Fruit fly (Drosophila melanogaster) whole organism, embryonic: Measurements from ENCODE around the gene CG1463.

Experiments
- Blimp-1 ChIP-seq: fragments of 200-800 bp; sonication (Bioruptor generic); optimal IDR thresholded peaks from 3 replicates; lab custom pipeline; 2018; ENCODE audit warnings: missing biosample characterization, missing genetic modification characterization, mild to moderate bottlenecking, moderate library complexity, missing genetic modification reagents
- CG10267 ChIP-seq: fragments of 200-800 bp; sonication (Bioruptor generic); optimal IDR thresholded peaks from 2 replicates; lab custom pipeline; 2018; ENCODE audit warnings: missing biosample characterization, mild to moderate bottlenecking, missing genetic modification characterization, moderate library complexity
- CG10979 ChIP-seq: fragments of 200-800 bp; sonication (Bioruptor generic); optimal IDR thresholded peaks from 2 replicates; lab custom pipeline; 2018; ENCODE audit warnings: missing biosample characterization, mild to moderate bottlenecking, missing genetic modification characterization, moderate library complexity
- CG11398 ChIP-seq: fragments of 200-800 bp; sonication (Bioruptor generic); optimal IDR thresholded peaks from 2 replicates; lab custom pipeline; 2016; ENCODE audit warnings: missing biosample characterization, missing genetic modification characterization
- CG11560 ChIP-seq: fragments of 200-800 bp; sonication (Bioruptor generic); IDR thresholded peaks from 3 replicates; pipeline ENCODE4 v1.3.6; 2022; ENCODE audit warnings: missing biosample characterization, missing genetic modification characterization
- CG11695 ChIP-seq: fragments of 200-800 bp; sonication (Bioruptor generic); IDR thresholded peaks from 3 replicates; pipeline ENCODE4 v1.3.6; 2022; ENCODE audit warnings: missing biosample characterization, missing genetic modification characterization
- CG12299 ChIP-seq: fragments of 200-800 bp; sonication (Bioruptor generic); optimal IDR thresholded peaks from 2 replicates; lab custom pipeline; 2018; ENCODE audit warnings: missing biosample characterization, mild to moderate bottlenecking, missing genetic modification characterization
- CG14710 ChIP-seq: fragments of 200-800 bp; sonication (Bioruptor generic); optimal IDR thresholded peaks from 3 replicates; lab custom pipeline; 2019; ENCODE audit warnings: missing biosample characterization, mild to moderate bottlenecking, missing genetic modification characterization, moderate library complexity
- CG16813 ChIP-seq: fragments of 200-800 bp; sonication (Bioruptor generic); IDR thresholded peaks from 3 replicates; pipeline ENCODE4 v1.3.6; 2022; ENCODE audit warnings: missing biosample characterization, missing genetic modification characterization; ENCODE audit not compliant: partially characterized antibody
- CG18476 ChIP-seq: fragments of 200-800 bp; sonication (Bioruptor generic); optimal IDR thresholded peaks from 2 replicates; lab custom pipeline; 2016; ENCODE audit warnings: missing biosample characterization, mild to moderate bottlenecking, missing genetic modification characterization
- CG32767 ChIP-seq: fragments of 200-800 bp; sonication (Bioruptor generic); IDR thresholded peaks from 2 replicates; pipeline ENCODE4 v1.3.6; 2022; ENCODE audit warnings: missing biosample characterization, missing genetic modification characterization
- CG32772 ChIP-seq: fragments of 200-800 bp; sonication (Bioruptor generic); IDR thresholded peaks from 2 replicates; pipeline ENCODE4 v1.3.6; 2022; ENCODE audit warnings: missing biosample characterization, missing genetic modification characterization
- CG34376 ChIP-seq: fragments of 200-800 bp; sonication (Bioruptor generic); optimal IDR thresholded peaks from 2 replicates; lab custom pipeline; 2018; ENCODE audit warnings: missing biosample characterization, mild to moderate bottlenecking, missing genetic modification characterization
- CG4360 ChIP-seq: fragments of 200-800 bp; sonication (Bioruptor generic); IDR thresholded peaks from 2 replicates; pipeline ENCODE4 v1.3.6; 2022; ENCODE audit warnings: missing biosample characterization, missing genetic modification characterization
- CG4617 ChIP-seq: fragments of 200-800 bp; sonication (Bioruptor generic); optimal IDR thresholded peaks from 3 replicates; lab custom pipeline; 2016; ENCODE audit warnings: missing biosample characterization, missing genetic modification characterization, borderline replicate concordance
- CG4820 ChIP-seq: fragments of 200-800 bp; sonication (Bioruptor generic); optimal IDR thresholded peaks from 3 replicates; lab custom pipeline; 2016; ENCODE audit warnings: missing biosample characterization, missing genetic modification characterization
- CG7745 ChIP-seq: fragments of 200-800 bp; sonication (Bioruptor generic); optimal IDR thresholded peaks from 2 replicates; lab custom pipeline; 2018; ENCODE audit warnings: missing biosample characterization, mild to moderate bottlenecking, missing genetic modification characterization, moderate library complexity
- CG7786 ChIP-seq: fragments of 200-800 bp; sonication (Bioruptor generic); optimal IDR thresholded peaks from 2 replicates; lab custom pipeline; 2016; ENCODE audit warnings: missing biosample characterization, missing genetic modification characterization
- CG8388 ChIP-seq: fragments of 200-800 bp; sonication (Bioruptor generic); optimal IDR thresholded peaks from 2 replicates; lab custom pipeline; 2019; ENCODE audit warnings: missing biosample characterization, mild to moderate bottlenecking, missing genetic modification characterization, moderate library complexity
- CG8478 ChIP-seq: fragments of >200 bp; optimal IDR thresholded peaks from 2 replicates; lab custom pipeline; 2018
- CG8924 ChIP-seq: fragments of 200-800 bp; optimal IDR thresholded peaks from 3 replicates; lab custom pipeline; 2019; ENCODE audit warnings: missing biosample characterization, mild to moderate bottlenecking, missing genetic modification characterization, moderate library complexity
- CrebB ChIP-seq: fragments of 200-800 bp; sonication (Bioruptor generic); optimal IDR thresholded peaks from 3 replicates; lab custom pipeline; 2018; ENCODE audit warnings: missing biosample characterization, mild to moderate bottlenecking, missing genetic modification characterization
- Fer3 ChIP-seq: fragments of 200-800 bp; sonication (Bioruptor generic); optimal IDR thresholded peaks from 2 replicates; lab custom pipeline; 2018; ENCODE audit warnings: missing biosample characterization, mild to moderate bottlenecking, missing genetic modification characterization, moderate library complexity
- H2.0 ChIP-seq: fragments of 200-800 bp; sonication (Bioruptor generic); IDR thresholded peaks from 2 replicates; pipeline ENCODE4 v1.3.6; 2022; ENCODE audit warnings: missing biosample characterization, missing genetic modification characterization
- Jarid2 ChIP-seq: fragments of 200-800 bp; sonication (Bioruptor generic); optimal IDR thresholded peaks from 3 replicates; lab custom pipeline; 2017; ENCODE audit warnings: mild to moderate bottlenecking, missing biosample characterization, missing genetic modification reagents, missing genetic modification characterization
- MBD-R2 ChIP-seq: fragments of 200-800 bp; sonication (Bioruptor generic); IDR thresholded peaks from 2 replicates; pipeline ENCODE4 v1.3.6; 2022; ENCODE audit warnings: missing biosample characterization, missing genetic modification characterization
- Mad ChIP-seq: fragments of 200-800 bp; sonication (Bioruptor generic); optimal IDR thresholded peaks from 2 replicates; lab custom pipeline; 2016; ENCODE audit warnings: missing biosample characterization, missing genetic modification characterization
- Nf-YA ChIP-seq: fragments of 200-800 bp; sonication (Bioruptor generic); IDR thresholded peaks from 2 replicates; pipeline ENCODE4 v1.3.6; 2022; ENCODE audit warnings: missing biosample characterization, missing genetic modification characterization
- Nf-YB ChIP-seq: fragments of 200-800 bp; sonication (Bioruptor generic); optimal IDR thresholded peaks from 3 replicates; lab custom pipeline; 2019; ENCODE audit warnings: missing biosample characterization, mild to moderate bottlenecking, missing genetic modification characterization, moderate library complexity
- NfI ChIP-seq: fragments of 200-800 bp; sonication (Bioruptor generic); optimal IDR thresholded peaks from 3 replicates; lab custom pipeline; 2018; ENCODE audit warnings: missing biosample characterization, mild to moderate bottlenecking, missing genetic modification characterization, moderate library complexity
- Sry-β ChIP-seq: fragments of 200-800 bp; sonication (Bioruptor generic); optimal IDR thresholded peaks from 2 replicates; lab custom pipeline; 2018; ENCODE audit warnings: missing biosample characterization, mild to moderate bottlenecking, missing genetic modification characterization, moderate library complexity
- br ChIP-seq: fragments of >200 bp; optimal IDR thresholded peaks from 2 replicates; lab custom pipeline; 2017
- cas ChIP-seq: fragments of 200-800 bp; sonication (Bioruptor generic); IDR thresholded peaks from 2 replicates; pipeline ENCODE4 v1.3.6; 2022; ENCODE audit warnings: missing biosample characterization, missing genetic modification characterization
- crp ChIP-seq, 2 experiments: fragments of 200-800 bp; sonication (Bioruptor generic); optimal IDR thresholded peaks; 2 replicates in 1 of 2; 3 replicates in 1 of 2; lab custom pipeline; 2017; ENCODE audit warnings: missing biosample characterization in 2 of 2, missing genetic modification characterization in 2 of 2, mild to moderate bottlenecking in 1 of 2, moderate library complexity in 1 of 2
- danr ChIP-seq: fragments of 200-800 bp; sonication (Bioruptor generic); IDR thresholded peaks from 2 replicates; pipeline ENCODE4 v1.3.6; 2022; ENCODE audit warnings: missing biosample characterization, missing genetic modification characterization
- dimm ChIP-seq: fragments of 200-800 bp; sonication (Bioruptor generic); IDR thresholded peaks from 2 replicates; pipeline ENCODE4 v1.3.6; 2022; ENCODE audit warnings: missing biosample characterization, missing genetic modification characterization
- ewg ChIP-seq: fragments of 200-800 bp; sonication (Bioruptor generic); optimal IDR thresholded peaks from 3 replicates; lab custom pipeline; 2017; ENCODE audit warnings: mild to moderate bottlenecking, missing biosample characterization, missing genetic modification reagents, missing genetic modification characterization
- eyg ChIP-seq: fragments of 200-800 bp; sonication (Bioruptor generic); optimal IDR thresholded peaks from 3 replicates; lab custom pipeline; 2016; ENCODE audit warnings: missing biosample characterization, missing genetic modification characterization
- fd96Cb ChIP-seq: fragments of 200-800 bp; sonication (Bioruptor generic); optimal IDR thresholded peaks from 2 replicates; lab custom pipeline; 2018; ENCODE audit warnings: missing biosample characterization, mild to moderate bottlenecking, missing genetic modification characterization, moderate library complexity
- gt ChIP-seq: fragments of 200-800 bp; sonication (Bioruptor generic); IDR thresholded peaks from 2 replicates; pipeline ENCODE4 v1.3.6; 2022; ENCODE audit warnings: missing biosample characterization, missing genetic modification characterization
- odd ChIP-seq: fragments of 200-800 bp; sonication (Bioruptor generic); optimal IDR thresholded peaks from 2 replicates; lab custom pipeline; 2017; ENCODE audit warnings: missing biosample characterization, mild to moderate bottlenecking, missing genetic modification characterization
- psq ChIP-seq: fragments of 200-800 bp; sonication (Bioruptor generic); optimal IDR thresholded peaks from 2 replicates; lab custom pipeline; 2017; ENCODE audit warnings: missing biosample characterization, missing genetic modification characterization
- repo ChIP-seq: fragments of 200-800 bp; sonication (Bioruptor generic); optimal IDR thresholded peaks from 2 replicates; lab custom pipeline; 2016; ENCODE audit warnings: missing biosample characterization, missing genetic modification characterization
- rib ChIP-seq: fragments of 200-800 bp; sonication (Bioruptor generic); IDR thresholded peaks from 2 replicates; pipeline ENCODE4 v1.3.6; 2022; ENCODE audit warnings: missing biosample characterization, missing genetic modification characterization
- salm ChIP-seq: fragments of 200-800 bp; sonication (Bioruptor generic); optimal IDR thresholded peaks from 2 replicates; lab custom pipeline; 2018; ENCODE audit warnings: missing biosample characterization, mild to moderate bottlenecking, missing genetic modification characterization
- sc ChIP-seq, 3 experiments: fragments of >200 bp in 2 of 3; fragments of 200-800 bp in 1 of 3; sonication (Bioruptor generic) in 1 of 3; optimal IDR thresholded peaks; 2 replicates in 2 of 3; 3 replicates in 1 of 3; lab custom pipeline; 2017; ENCODE audit warnings: mild to moderate bottlenecking in 1 of 3, missing biosample characterization in 1 of 3, missing genetic modification characterization in 1 of 3, missing genetic modification reagents in 1 of 3
- sisA ChIP-seq: fragments of 200-800 bp; sonication (Bioruptor generic); IDR thresholded peaks from 2 replicates; pipeline ENCODE4 v1.3.6; 2022; ENCODE audit warnings: missing biosample characterization, missing genetic modification characterization
- tup ChIP-seq: fragments of 200-800 bp; sonication (Bioruptor generic); optimal IDR thresholded peaks from 2 replicates; lab custom pipeline; 2016; ENCODE audit warnings: missing biosample characterization, mild to moderate bottlenecking, missing genetic modification characterization, moderate library complexity
- zen ChIP-seq: fragments of 200-800 bp; sonication (Bioruptor generic); optimal IDR thresholded peaks from 3 replicates; lab custom pipeline; 2018; ENCODE audit warnings: missing biosample characterization, mild to moderate bottlenecking, missing genetic modification characterization, moderate library complexity
- zf30C ChIP-seq: fragments of 200-800 bp; sonication (Bioruptor generic); optimal IDR thresholded peaks from 3 replicates; lab custom pipeline; 2018; ENCODE audit warnings: missing biosample characterization, mild to moderate bottlenecking, missing genetic modification characterization

CG1463 gene

DNA sequence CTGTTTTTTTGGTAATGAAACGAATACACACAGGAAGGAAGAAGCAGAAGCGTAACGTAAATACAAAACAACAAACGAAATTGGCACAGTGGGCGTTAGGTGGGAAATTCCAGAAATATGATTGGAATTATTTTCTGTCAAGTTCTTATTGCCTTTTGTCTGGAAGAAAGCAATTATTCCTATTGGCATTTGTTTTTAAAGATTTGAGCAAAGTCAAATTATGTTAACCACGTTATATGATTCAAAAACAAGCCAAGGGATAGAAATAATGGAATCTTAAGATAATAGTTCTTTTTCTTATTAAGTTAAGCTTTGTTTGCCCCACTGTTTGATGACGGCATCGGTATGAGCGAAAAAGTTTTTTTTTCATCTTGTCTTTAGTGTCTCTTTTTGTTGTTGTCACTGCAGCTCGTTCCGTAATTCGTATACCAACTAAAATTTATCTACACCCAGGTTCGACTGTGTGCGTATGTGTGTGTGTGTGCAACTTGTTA is 31.9 kb downstream of the CG1463 start (continued):
- TF ChIP-seq CG12299 = peak; percentile 92
- peak; percentile 93 for TF ChIP-seq CG18476 (GFP tag; lab: Kevin White, UChicago)
- peak; percentile 92 for TF ChIP-seq repo
- TF ChIP-seq danr (GFP tag; lab: Robert Waterston, UW) = peak; percentile 92
- peak; percentile 86 for TF ChIP-seq Nf-YA (GFP tag; lab: Robert Waterston, UW)
- TF ChIP-seq Jarid2 (GFP tag; lab: Kevin White, UChicago) = peak; percentile 79
- peak; percentile 72 for TF ChIP-seq dimm (GFP tag; lab: Robert Waterston, UW)
- peak; percentile 61 for TF ChIP-seq gt (GFP tag; lab: Robert Waterston, UW)
- peak; percentile 86 for TF ChIP-seq CG10267
- TF ChIP-seq tup (GFP tag; lab: Kevin White, UChicago) = peak; percentile 80
- TF ChIP-seq cas = peak; percentile 83
- peak; percentile 72 for TF ChIP-seq ewg (GFP tag; lab: Kevin White, UChicago)
- TF ChIP-seq CG8388 (GFP tag; lab: Kevin White, UChicago) = peak; percentile 92
- TF ChIP-seq crp (GFP tag; optimal IDR thresholded peaks at IDR 0.05; lab: Kevin White, UChicago) = peak in 1 of 2 experiments; percentile 59
- TF ChIP-seq rib (GFP tag; lab: Robert Waterston, UW) = peak; percentile 76; the same call in 1 of the 2 replicates
- peak; percentile 95 for TF ChIP-seq eyg
- peak; percentile 82; the same call in 2 of the 3 replicates for TF ChIP-seq CG11560 (tag; lab: Robert Waterston, UW)
- peak; percentile 91 for TF ChIP-seq CG32772
- TF ChIP-seq psq = peak; percentile 49
- peak; percentile 43; the same call in 1 of the 2 replicates for TF ChIP-seq CG4360 (GFP tag; lab: Robert Waterston, UW)
- TF ChIP-seq Sry-β (GFP tag; lab: Kevin White, UChicago) = peak; percentile 29
- peak; percentile 77 for TF ChIP-seq MBD-R2 (GFP tag; lab: Robert Waterston, UW)
- TF ChIP-seq odd (GFP tag; lab: Kevin White, UChicago) = peak; percentile 93
- no peak for TF ChIP-seq CG16813 (GFP tag; lab: Robert Waterston, UW)
- peak; percentile 93 for TF ChIP-seq CG34376
- peak; percentile 89 for TF ChIP-seq CrebB (tag; lab: Kevin White, UChicago)
- peak; percentile 96 for TF ChIP-seq fd96Cb (tag; lab: Kevin White, UChicago)
- TF ChIP-seq br (lab: Kevin White, UChicago) = no peak
- peak; percentile 81 for TF ChIP-seq CG32767 (GFP tag; lab: Robert Waterston, UW)
- peak; percentile 88 for TF ChIP-seq Blimp-1 (GFP tag; lab: Kevin White, UChicago)
- TF ChIP-seq Nf-YB = peak; percentile 81
- TF ChIP-seq CG8924 (tag; lab: Kevin White, UChicago) = peak; percentile 96
- peak; percentile 93 for TF ChIP-seq Mad (GFP tag; lab: Kevin White, UChicago)
- peak; percentile 91 for TF ChIP-seq CG10979 (tag; lab: Kevin White, UChicago)
- peak; percentile 93 for TF ChIP-seq salm (tag; lab: Kevin White, UChicago)
- peak; percentile 69 for TF ChIP-seq CG4617 (GFP tag; lab: Kevin White, UChicago)
- no peak for TF ChIP-seq CG7745
- peak; percentile 93 for TF ChIP-seq CG11398 (GFP tag; lab: Kevin White, UChicago)
- TF ChIP-seq CG7786 (GFP tag; lab: Kevin White, UChicago) = peak; percentile 96
- no peak for TF ChIP-seq CG8478 (lab: Kevin White, UChicago)
- TF ChIP-seq sc (optimal IDR thresholded peaks at IDR 0.05; lab: Kevin White, UChicago) = no peak
- TF ChIP-seq sc (GFP tag; optimal IDR thresholded peaks at IDR 0.05; lab: Kevin White, UChicago) = peak; percentile 85
- peak; percentile 96 for TF ChIP-seq CG11695 (GFP tag; lab: Robert Waterston, UW)
- peak; percentile 92 for TF ChIP-seq CG4820 (GFP tag; lab: Kevin White, UChicago)
- TF ChIP-seq Fer3 = peak; percentile 96
- TF ChIP-seq zf30C = no peak
- TF ChIP-seq sisA (GFP tag; lab: Robert Waterston, UW) = peak; percentile 92
- TF ChIP-seq zen (tag; lab: Kevin White, UChicago) = peak; percentile 74
- TF ChIP-seq NfI (GFP tag; lab: Kevin White, UChicago) = peak; percentile 97
- TF ChIP-seq H2.0 (GFP tag; lab: Robert Waterston, UW) = peak; percentile 88
- TF ChIP-seq CG14710 = peak; percentile 83
